Fruit fly (Drosophila melanogaster): Measurements from ENCODE around the gene Mrp5.

The Mrp5 gene

DNA sequence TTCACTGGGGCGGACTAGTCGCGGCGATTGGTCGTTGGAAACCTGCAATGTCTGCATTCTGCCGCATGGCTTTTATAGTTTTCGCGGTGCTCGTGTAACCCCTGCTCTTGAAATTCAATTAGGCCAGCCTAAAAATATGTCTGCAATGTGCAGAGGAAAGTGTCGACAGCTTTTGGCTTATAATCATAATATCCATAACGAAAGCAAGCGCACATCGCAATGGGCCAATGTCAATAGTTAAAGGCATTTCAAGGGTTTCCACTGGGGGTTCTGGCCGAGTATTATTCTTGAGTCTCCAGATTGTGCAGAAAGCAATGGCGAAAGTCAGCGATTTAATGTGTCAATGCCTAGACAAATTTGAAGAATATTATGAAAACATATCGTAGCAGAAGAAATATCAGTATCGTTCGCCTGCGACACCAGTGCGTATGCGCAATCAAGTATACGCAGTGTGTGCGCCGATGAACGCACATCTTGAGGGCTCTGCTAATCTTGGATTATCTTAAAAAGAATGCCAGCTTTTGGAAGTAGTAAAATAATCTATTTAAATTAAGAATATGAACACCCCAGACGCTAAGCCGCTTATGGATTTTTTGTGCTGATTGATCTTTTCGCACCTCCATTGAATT lies 12.8 kb upstream of the Mrp5 start, which contains the start of gene ninaE:
ninaE (minus strand) TSS at position 51 of the 629 bp plus-strand sequence.
- no peak for TF ChIP-seq Rel (GFP tag; optimal IDR thresholded peaks at IDR 0.05)
- TF ChIP-seq Rel (tag; optimal IDR thresholded peaks at IDR 0.05) = no peak
- no peak for TF ChIP-seq dl (GFP tag; optimal IDR thresholded peaks at IDR 0.05; ENCODE audit: insufficient read depth in 1 of 2, partially characterized antibody in 2 of 2)
- TF ChIP-seq pan (optimal IDR thresholded peaks at IDR 0.05) = no peak
- no peak for TF ChIP-seq N (GFP tag; optimal IDR thresholded peaks at IDR 0.05)
- TF ChIP-seq rgr (GFP tag; optimal IDR thresholded peaks at IDR 0.05) = no peak
- TF ChIP-seq Hnf4 (GFP tag; optimal IDR thresholded peaks at IDR 0.05) = no peak
- no peak for TF ChIP-seq CrebA (GFP tag; optimal IDR thresholded peaks at IDR 0.05; ENCODE audit: borderline replicate concordance)
- no peak for TF ChIP-seq foxo (GFP tag; optimal IDR thresholded peaks at IDR 0.05)
- no peak for TF ChIP-seq brk (GFP tag; optimal IDR thresholded peaks at IDR 0.05)
- TF ChIP-seq psq (GFP tag; optimal IDR thresholded peaks at IDR 0.05) = no peak
- TF ChIP-seq fru (GFP tag; optimal IDR thresholded peaks at IDR 0.05) = no peak
- TF ChIP-seq Mio (GFP tag; optimal IDR thresholded peaks at IDR 0.05) = no peak
- TF ChIP-seq ey (GFP tag; optimal IDR thresholded peaks at IDR 0.05) = no peak
- TF ChIP-seq Hr78 (GFP tag; optimal IDR thresholded peaks at IDR 0.05) = no peak
- no peak for TF ChIP-seq OdsH (GFP tag; optimal IDR thresholded peaks at IDR 0.05)
- no peak for TF ChIP-seq jim (GFP tag; optimal IDR thresholded peaks at IDR 0.05)
- no peak for TF ChIP-seq Jra (GFP tag; optimal IDR thresholded peaks at IDR 0.05)

DNA sequence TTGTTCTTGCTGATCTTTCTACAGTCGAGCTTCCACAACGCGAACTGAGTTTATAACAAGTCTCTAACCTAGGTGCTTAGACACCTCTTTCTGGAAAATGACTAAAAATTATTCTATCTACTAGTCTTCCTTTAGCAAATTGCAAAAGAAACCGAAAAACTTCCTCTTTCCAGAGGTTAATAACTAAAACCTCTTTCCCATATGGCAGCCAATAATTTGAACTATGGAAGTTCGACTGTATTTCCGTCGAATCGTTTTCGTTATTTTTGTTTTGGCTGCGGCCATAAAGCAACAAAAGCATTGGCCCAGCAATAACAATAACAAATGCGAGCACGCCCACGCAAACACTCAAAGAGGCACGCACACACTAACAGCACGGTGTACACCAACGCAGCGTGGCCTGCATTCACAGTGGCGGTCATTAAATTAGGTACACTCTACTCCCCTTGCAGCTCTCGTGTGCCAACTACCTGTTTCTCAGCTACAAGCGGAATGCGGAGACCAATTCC lies 5.0 kb upstream of the Mrp5 start:
- TF ChIP-seq sv (GFP tag; optimal IDR thresholded peaks at IDR 0.05) (no peak), OdsH (GFP tag; optimal IDR thresholded peaks at IDR 0.05) (peak; percentile 69), tai (GFP tag; optimal IDR thresholded peaks at IDR 0.05) (no peak), usp (GFP tag; optimal IDR thresholded peaks at IDR 0.05) (no peak), CG32264 (GFP tag; optimal IDR thresholded peaks at IDR 0.05) (no peak), pan (optimal IDR thresholded peaks at IDR 0.05) (no peak), dsf (GFP tag; optimal IDR thresholded peaks at IDR 0.05; ENCODE audit: borderline replicate concordance) (no peak), Hnf4 (GFP tag; optimal IDR thresholded peaks at IDR 0.05) (no peak), dmrt93B (GFP tag; optimal IDR thresholded peaks at IDR 0.05) (peak; percentile 48), Sp1 (GFP tag; optimal IDR thresholded peaks at IDR 0.05) (peak; percentile 68), Hr83 (GFP tag; optimal IDR thresholded peaks at IDR 0.05; ENCODE audit: poor library complexity, severe bottlenecking) (no peak), HLH106 (tag; optimal IDR thresholded peaks at IDR 0.05) (peak; percentile 67), psq (GFP tag; optimal IDR thresholded peaks at IDR 0.05) (peak; percentile 17), fru (GFP tag; optimal IDR thresholded peaks at IDR 0.05) (peak; percentile 67), dl (GFP tag; optimal IDR thresholded peaks at IDR 0.05; ENCODE audit: insufficient read depth in 1 of 2, partially characterized antibody in 2 of 2) (no peak), foxo (GFP tag; optimal IDR thresholded peaks at IDR 0.05) (peak; percentile 60 to 79), N (GFP tag; optimal IDR thresholded peaks at IDR 0.05) (no peak), Vsx2 (GFP tag; optimal IDR thresholded peaks at IDR 0.05; ENCODE audit: partially characterized antibody) (no peak), Myc (optimal IDR thresholded peaks at IDR 0.05) (no peak), h (GFP tag; optimal IDR thresholded peaks at IDR 0.05) (peak; percentile 80), Jra (GFP tag; optimal IDR thresholded peaks at IDR 0.05) (no peak), Mio (GFP tag; optimal IDR thresholded peaks at IDR 0.05) (no peak), Dif (GFP tag; optimal IDR thresholded peaks at IDR 0.05; ENCODE audit: partially characterized antibody) (no peak), lola (GFP tag; optimal IDR thresholded peaks at IDR 0.05) (no peak), rgr (GFP tag; optimal IDR thresholded peaks at IDR 0.05) (peak; percentile 73), CG9705 (GFP tag; optimal IDR thresholded peaks at IDR 0.05) (peak; percentile 40), brk (GFP tag; optimal IDR thresholded peaks at IDR 0.05) (no peak), Dfd (GFP tag; optimal IDR thresholded peaks at IDR 0.05) (no peak), jim (GFP tag; optimal IDR thresholded peaks at IDR 0.05) (no peak), CrebA (GFP tag; optimal IDR thresholded peaks at IDR 0.05; ENCODE audit: borderline replicate concordance) (no peak), Hr78 (GFP tag; optimal IDR thresholded peaks at IDR 0.05) (no peak), sage (GFP tag; optimal IDR thresholded peaks at IDR 0.05) (no peak), GATAd (GFP tag; optimal IDR thresholded peaks at IDR 0.05) (no peak), Rel (GFP tag; optimal IDR thresholded peaks at IDR 0.05) (peak; percentile 52), Rel (tag; optimal IDR thresholded peaks at IDR 0.05) (peak; percentile 39), woc (GFP tag; optimal IDR thresholded peaks at IDR 0.05) (no peak), ey (GFP tag; optimal IDR thresholded peaks at IDR 0.05) (peak; percentile 74), br (GFP tag; optimal IDR thresholded peaks at IDR 0.05) (peak; percentile 66), Abd-B (GFP tag; optimal IDR thresholded peaks at IDR 0.05) (no peak)

All from whole organism, wandering third instar larva.